Worm (Caenorhabditis elegans) whole organism, L3 larva: ENCODE measurements around the gene cal-7.

Experiments used
- ama-1 ChIP-seq: fragments of 150-350 bp; optimal IDR thresholded peaks from 2 replicates; lab custom pipeline; 2018
- elt-2 ChIP-seq: sonication (generic microtip); optimal IDR thresholded peaks from 2 replicates; lab custom pipeline; 2016; ENCODE audit warnings: missing genetic modification reagents, mild to moderate bottlenecking, missing genetic modification characterization, missing compliant biosample characterization
- eor-1 ChIP-seq, 2 experiments: fragments of 150-350 bp; optimal IDR thresholded peaks; 2 replicates each; lab custom pipeline; 2014 to 2018; ENCODE audit warnings: missing biosample characterization in 2 of 2, missing genetic modification characterization in 2 of 2
- fos-1 ChIP-seq: fragments of 150-350 bp; optimal IDR thresholded peaks from 2 replicates; lab custom pipeline; 2014; ENCODE audit warnings: missing biosample characterization, missing genetic modification characterization
- lin-39 ChIP-seq: fragments of 150-350 bp; optimal IDR thresholded peaks from 2 replicates; lab custom pipeline; 2018; ENCODE audit warnings: missing biosample characterization, missing genetic modification reagents, missing genetic modification characterization
- nhr-28 ChIP-seq: fragments of 150-350 bp; optimal IDR thresholded peaks from 2 replicates; lab custom pipeline; 2014; ENCODE audit warnings: missing biosample characterization, missing genetic modification characterization
- nhr-77 ChIP-seq: fragments of 150-350 bp; optimal IDR thresholded peaks from 2 replicates; lab custom pipeline; 2014; ENCODE audit warnings: missing biosample characterization, missing genetic modification characterization

DNA sequence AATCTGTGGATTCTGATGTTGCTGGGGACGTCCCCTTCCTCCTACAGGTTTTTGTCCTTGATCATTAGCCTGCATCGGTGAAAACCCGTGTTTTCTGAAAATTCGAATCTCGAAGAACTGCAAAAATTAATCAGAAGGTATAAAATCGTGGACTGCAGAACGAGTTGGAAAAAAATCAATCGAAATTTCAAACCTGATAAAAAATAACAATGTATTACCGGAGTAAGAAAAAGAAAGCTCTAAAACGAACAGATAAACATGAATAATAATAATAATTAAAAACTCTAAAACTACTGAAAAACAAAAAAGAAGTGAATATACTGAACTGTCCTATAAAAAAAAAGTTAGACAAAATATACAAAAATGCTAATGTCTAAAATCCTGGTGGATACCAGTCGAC lies 49.1 kb downstream of the cal-7 start, which contains the start of gene F46B6.5:
- TF ChIP-seq nhr-28 (tag; lab: Kevin White, UChicago) (no peak), nhr-77 (tag; lab: Kevin White, UChicago) (no peak), elt-2 (tag; lab: Kevin White, UChicago) (no peak), fos-1 (tag; lab: Kevin White, UChicago) (no peak), eor-1 (tag; optimal IDR thresholded peaks at IDR 0.05; lab: Kevin White, UChicago) (no peak), ama-1 (lab: Kevin White, UChicago) (no peak), lin-39 (tag; lab: Kevin White, UChicago) (no peak)
